Worm (Caenorhabditis elegans) whole organism, L3 larva: Measurements from ENCODE around the gene Y119D3B.14.

Source experiments
- aly-2 ChIP-seq: fragments of 150-350 bp; optimal IDR thresholded peaks from 2 replicates; lab custom pipeline; 2014; ENCODE audit warnings: missing biosample characterization, missing genetic modification characterization
- zag-1 ChIP-seq: fragments of 150-350 bp; optimal IDR thresholded peaks from 2 replicates; lab custom pipeline; 2014; ENCODE audit warnings: missing biosample characterization, missing genetic modification characterization

ce11 chrIII:1176080-1176608, 17.5 kb downstream of the Y119D3B.14 start, which contains the start of gene eak-3:
- TF ChIP-seq aly-2 (tag; lab: Kevin White, UChicago) (no peak), zag-1 (tag; lab: Kevin White, UChicago) (no peak)
